Fruit fly (Drosophila melanogaster) whole organism, prepupa: Measurements from ENCODE around the gene Trf2.

ENCODE experiments used
- Blimp-1 ChIP-seq: fragments of 200-800 bp; sonication (Bioruptor generic); optimal IDR thresholded peaks from 3 replicates; lab custom pipeline; 2017; ENCODE audit warnings: missing biosample characterization, missing genetic modification characterization, mild to moderate bottlenecking, moderate library complexity, missing genetic modification reagents
- CG10631 ChIP-seq: fragments of 200-800 bp; sonication (Bioruptor generic); optimal IDR thresholded peaks from 2 replicates; lab custom pipeline; 2016; ENCODE audit warnings: missing biosample characterization, missing genetic modification characterization
- CG10669 ChIP-seq: fragments of 200-800 bp; sonication (Bioruptor generic); optimal IDR thresholded peaks from 3 replicates; lab custom pipeline; 2018; ENCODE audit warnings: missing biosample characterization, mild to moderate bottlenecking, missing genetic modification characterization, moderate library complexity
- CG11762 ChIP-seq: fragments of 200-800 bp; sonication (Bioruptor generic); optimal IDR thresholded peaks from 3 replicates; lab custom pipeline; 2016; ENCODE audit warnings: missing biosample characterization, missing genetic modification characterization; ENCODE audit not compliant: insufficient read depth
- CG1621 ChIP-seq: fragments of 200-800 bp; sonication (Bioruptor generic); optimal IDR thresholded peaks from 3 replicates; lab custom pipeline; 2018; ENCODE audit warnings: missing biosample characterization, mild to moderate bottlenecking, missing genetic modification characterization
- CG3032 ChIP-seq: fragments of 200-800 bp; optimal IDR thresholded peaks from 2 replicates; lab custom pipeline; 2019; ENCODE audit warnings: missing biosample characterization, mild to moderate bottlenecking, missing genetic modification characterization, moderate library complexity
- CG31627 ChIP-seq: fragments of 200-800 bp; sonication (Bioruptor generic); optimal IDR thresholded peaks from 3 replicates; lab custom pipeline; 2016; ENCODE audit warnings: missing biosample characterization, missing genetic modification characterization
- CG6276 ChIP-seq: fragments of 200-800 bp; sonication (Bioruptor generic); optimal IDR thresholded peaks from 2 replicates; lab custom pipeline; 2017; ENCODE audit warnings: missing biosample characterization, mild to moderate bottlenecking, missing genetic modification characterization
- CG6792 ChIP-seq: fragments of 200-800 bp; sonication (Bioruptor generic); optimal IDR thresholded peaks from 3 replicates; lab custom pipeline; 2016; ENCODE audit warnings: missing biosample characterization, missing genetic modification characterization
- CG6808 ChIP-seq: fragments of 200-800 bp; sonication (Bioruptor generic); optimal IDR thresholded peaks from 3 replicates; lab custom pipeline; 2017; ENCODE audit warnings: missing biosample characterization, missing genetic modification characterization, mild to moderate bottlenecking, moderate library complexity, missing genetic modification reagents
- CG6854 ChIP-seq: fragments of 200-800 bp; sonication (Bioruptor generic); optimal IDR thresholded peaks from 2 replicates; lab custom pipeline; 2017; ENCODE audit warnings: missing biosample characterization, mild to moderate bottlenecking, missing genetic modification characterization
- CG7368 ChIP-seq: fragments of 200-800 bp; sonication (Bioruptor generic); optimal IDR thresholded peaks from 3 replicates; lab custom pipeline; 2016; ENCODE audit warnings: missing biosample characterization, missing genetic modification characterization
- CG8119 ChIP-seq: fragments of 200-800 bp; sonication (Bioruptor generic); IDR thresholded peaks from 3 replicates; pipeline ENCODE4 v1.3.6; 2022; ENCODE audit warnings: missing biosample characterization, missing genetic modification characterization
- CG8319 ChIP-seq: fragments of 200-800 bp; sonication (Bioruptor generic); optimal IDR thresholded peaks from 3 replicates; lab custom pipeline; 2016; ENCODE audit warnings: missing biosample characterization, missing genetic modification characterization
- CG9139 ChIP-seq: fragments of 200-800 bp; sonication (Bioruptor generic); optimal IDR thresholded peaks from 3 replicates; lab custom pipeline; 2017; ENCODE audit warnings: missing biosample characterization, mild to moderate bottlenecking, missing genetic modification characterization
- Eip75B ChIP-seq: fragments of 200-800 bp; sonication (Bioruptor generic); optimal IDR thresholded peaks from 3 replicates; lab custom pipeline; 2016; ENCODE audit warnings: missing biosample characterization, missing genetic modification characterization
- Ets21C ChIP-seq: fragments of 200-800 bp; sonication (Bioruptor generic); optimal IDR thresholded peaks from 3 replicates; lab custom pipeline; 2016; ENCODE audit warnings: missing biosample characterization, missing genetic modification characterization
- Ets96B ChIP-seq: fragments of 200-800 bp; optimal IDR thresholded peaks from 2 replicates; lab custom pipeline; 2019; ENCODE audit warnings: missing biosample characterization, mild to moderate bottlenecking, missing genetic modification characterization, moderate library complexity
- Gug ChIP-seq: fragments of 200-800 bp; sonication (Bioruptor generic); IDR thresholded peaks from 2 replicates; pipeline ENCODE4 v1.3.6; 2022; ENCODE audit warnings: missing biosample characterization, missing genetic modification characterization
- Hr39 ChIP-seq: fragments of 200-800 bp; sonication (Bioruptor generic); optimal IDR thresholded peaks from 2 replicates; lab custom pipeline; 2016; ENCODE audit warnings: missing biosample characterization, missing genetic modification characterization
- Smox ChIP-seq: fragments of 200-800 bp; sonication (Bioruptor generic); optimal IDR thresholded peaks from 3 replicates; lab custom pipeline; 2016; ENCODE audit warnings: missing biosample characterization, missing genetic modification characterization
- Sox14 ChIP-seq: fragments of 200-800 bp; sonication (Bioruptor generic); optimal IDR thresholded peaks from 3 replicates; lab custom pipeline; 2016; ENCODE audit warnings: missing biosample characterization, missing genetic modification characterization
- Sox15 ChIP-seq: fragments of 200-800 bp; sonication (Bioruptor generic); optimal IDR thresholded peaks from 3 replicates; lab custom pipeline; 2016; ENCODE audit warnings: missing biosample characterization, missing genetic modification characterization
- achi ChIP-seq: fragments of 200-800 bp; sonication (Bioruptor generic); optimal IDR thresholded peaks from 3 replicates; lab custom pipeline; 2016; ENCODE audit warnings: missing biosample characterization, missing genetic modification characterization
- acj6 ChIP-seq: fragments of 200-800 bp; sonication (Bioruptor generic); optimal IDR thresholded peaks from 3 replicates; lab custom pipeline; 2016; ENCODE audit warnings: missing biosample characterization, missing genetic modification characterization
- cyc ChIP-seq: fragments of 200-800 bp; sonication (Bioruptor generic); optimal IDR thresholded peaks from 3 replicates; lab custom pipeline; 2016; ENCODE audit warnings: missing biosample characterization, missing genetic modification characterization
- dac ChIP-seq: fragments of 200-800 bp; sonication (Bioruptor generic); optimal IDR thresholded peaks from 2 replicates; lab custom pipeline; 2017; ENCODE audit warnings: missing biosample characterization, mild to moderate bottlenecking, missing genetic modification characterization
- dsx ChIP-seq: fragments of 200-800 bp; optimal IDR thresholded peaks from 3 replicates; lab custom pipeline; 2019; ENCODE audit warnings: missing biosample characterization, mild to moderate bottlenecking, missing genetic modification characterization, moderate library complexity; ENCODE audit not compliant: poor library complexity, severe bottlenecking
- esn ChIP-seq: fragments of 200-800 bp; sonication (Bioruptor generic); optimal IDR thresholded peaks from 2 replicates; lab custom pipeline; 2016; ENCODE audit warnings: missing biosample characterization, mild to moderate bottlenecking, missing genetic modification characterization, moderate library complexity
- fkh ChIP-seq: fragments of 200-800 bp; sonication (Bioruptor generic); optimal IDR thresholded peaks from 3 replicates; lab custom pipeline; 2017; ENCODE audit warnings: missing biosample characterization, mild to moderate bottlenecking, missing genetic modification characterization, moderate library complexity
- pdm3 ChIP-seq: fragments of 200-800 bp; sonication (Bioruptor generic); optimal IDR thresholded peaks from 3 replicates; lab custom pipeline; 2016; ENCODE audit warnings: missing biosample characterization, missing genetic modification characterization
- spab ChIP-seq: fragments of 200-800 bp; sonication (Bioruptor generic); optimal IDR thresholded peaks from 2 replicates; lab custom pipeline; 2017; ENCODE audit warnings: missing biosample characterization, mild to moderate bottlenecking, missing genetic modification characterization, missing genetic modification reagents
- svp ChIP-seq: fragments of 200-800 bp; sonication (Bioruptor generic); peaks from one replicate; lab custom pipeline; 2016; ENCODE audit warnings: missing biosample characterization, missing genetic modification characterization
- vri ChIP-seq: fragments of 200-800 bp; sonication (Bioruptor generic); optimal IDR thresholded peaks from 3 replicates; lab custom pipeline; 2016; ENCODE audit warnings: missing biosample characterization, mild to moderate bottlenecking, missing genetic modification characterization

Trf2 gene

dm6 chrX:8437285-8438110 lies 28.4 kb downstream of the Trf2 start, which contains the start of gene Miga (continued):
- TF ChIP-seq dsx (GFP tag; lab: Kevin White, UChicago) = peak; percentile 56
- TF ChIP-seq CG6276 (GFP tag; lab: Kevin White, UChicago) = peak; percentile 47
- no peak for TF ChIP-seq esn (GFP tag; lab: Kevin White, UChicago)
- TF ChIP-seq Sox15 (GFP tag; lab: Kevin White, UChicago) = no peak
- no peak for TF ChIP-seq vri (GFP tag; lab: Kevin White, UChicago)
- peak; percentile 12 for TF ChIP-seq Ets96B (tag; lab: Kevin White, UChicago)
- TF ChIP-seq CG7368 (GFP tag; lab: Kevin White, UChicago) = no peak
- no peak for TF ChIP-seq CG6792 (GFP tag; lab: Kevin White, UChicago)
- no peak for TF ChIP-seq acj6 (GFP tag; lab: Kevin White, UChicago)
- TF ChIP-seq fkh (GFP tag; lab: Kevin White, UChicago) = peak; percentile 33
- TF ChIP-seq CG6808 (GFP tag; lab: Kevin White, UChicago) = peak; percentile 18
- TF ChIP-seq Blimp-1 (GFP tag; lab: Kevin White, UChicago) = peak; percentile 90
- no peak; the same call in 2 of the 3 replicates for TF ChIP-seq CG8119 (GFP tag; lab: Robert Waterston, UW)
- no peak for TF ChIP-seq cyc
- TF ChIP-seq Gug (GFP tag; lab: Robert Waterston, UW) = no peak
- no peak for TF ChIP-seq CG31627 (GFP tag; lab: Kevin White, UChicago)
- TF ChIP-seq Hr39 = no peak

dm6 chrX:8442161-8442560 lies 33.1 kb downstream of the Trf2 start, which contains the start of gene CG12123:
CG12123 (minus strand) TSS chrX:8442348.
- TF ChIP-seq Sox14 (GFP tag; lab: Kevin White, UChicago) (no peak), dac (GFP tag; lab: Kevin White, UChicago) (no peak), achi (no peak), CG6276 (GFP tag; lab: Kevin White, UChicago) (no peak), CG11762 (GFP tag; lab: Kevin White, UChicago) (no peak)
- TF ChIP-seq, all 60 proteins: peak for 0

- TF ChIP-seq CG6276 (GFP tag; lab: Kevin White, UChicago) (no peak), Smox (no peak), CG8319 (GFP tag; lab: Kevin White, UChicago) (no peak), svp (GFP tag; lab: Kevin White, UChicago) (no peak), CG9139 (GFP tag; lab: Kevin White, UChicago) (no peak), pdm3 (GFP tag; lab: Kevin White, UChicago) (no peak), CG10669 (GFP tag; lab: Kevin White, UChicago) (no peak), CG1621 (tag; lab: Kevin White, UChicago) (no peak), Ets21C (GFP tag; lab: Kevin White, UChicago) (no peak), Sox14 (GFP tag; lab: Kevin White, UChicago) (no peak), CG3032 (tag; lab: Kevin White, UChicago) (no peak), CG6854 (GFP tag; lab: Kevin White, UChicago) (no peak), CG6792 (GFP tag; lab: Kevin White, UChicago) (no peak), CG10631 (GFP tag; lab: Kevin White, UChicago) (no peak), cyc (no peak), fkh (GFP tag; lab: Kevin White, UChicago) (no peak), spab (no peak), Eip75B (no peak)
Observed at dm6 chrX:8442912-8443311, 33.8 kb downstream of the Trf2 start.
